Worm (Caenorhabditis elegans) whole organism, young adult: ENCODE measurements around the gene C34D4.3.

Experiments used
- ama-1 ChIP-seq, 3 experiments: fragments of 150-350 bp in 1 of 3; sonication (generic microtip) in 2 of 3; optimal IDR thresholded peaks; 2 replicates each; lab custom pipeline; 2014 to 2018; ENCODE audit warnings: missing biosample characterization in 2 of 3, missing genetic modification characterization in 2 of 3, missing genetic modification reagents in 2 of 3
- lir-1 ChIP-seq: fragments of 200-800 bp; sonication (Bioruptor generic); conservative IDR thresholded peaks from 2 replicates; pipeline ENCODE4 v1.3.6; 2022; ENCODE audit warnings: missing genetic modification reagents, missing genetic modification characterization, missing compliant biosample characterization
- nfya-1 ChIP-seq: sonication (generic microtip); optimal IDR thresholded peaks from 2 replicates; lab custom pipeline; 2017; ENCODE audit warnings: antibody characterized with exemption, missing compliant biosample characterization, missing genetic modification characterization, borderline replicate concordance; ENCODE audit not compliant: insufficient read depth

ce11 chrIV:7121313-7122055 is 32.0 kb upstream of the C34D4.3 start, which contains the start of the genes C34D4.10 and str-48:
- no peak for TF ChIP-seq ama-1 (optimal IDR thresholded peaks at IDR 0.05; lab: Kevin White, UChicago)
- TF ChIP-seq ama-1 (GFP tag; optimal IDR thresholded peaks at IDR 0.05; lab: Kevin White, UChicago): no peak
- no peak for TF ChIP-seq lir-1
- TF ChIP-seq nfya-1 (tag; lab: Kevin White, UChicago): no peak
